Fruit fly (Drosophila melanogaster): ENCODE results near the gene Pgam5.

Gene Pgam5

dm6 chrX:1830396-1831218 lies 42.8 kb downstream of the Pgam5 start (continued):
- TF ChIP-seq esg (GFP tag; conservative IDR thresholded peaks at IDR 0.05) (peak; percentile 97), NfI (GFP tag; optimal IDR thresholded peaks at IDR 0.05) (peak; percentile 95), ERR (GFP tag; optimal IDR thresholded peaks at IDR 0.05) (peak; percentile 88), dmrt11E (tag; optimal IDR thresholded peaks at IDR 0.05) (peak; percentile 78), ems (GFP tag; optimal IDR thresholded peaks at IDR 0.05) (peak; percentile 94), Ptx1 (GFP tag; IDR thresholded peaks at IDR 0.05) (peak; percentile 97), Hsf (GFP tag; optimal IDR thresholded peaks at IDR 0.05) (peak; percentile 94), CG6175 (GFP tag; IDR thresholded peaks at IDR 0.05) (peak; percentile 94), fu2 (GFP tag; optimal IDR thresholded peaks at IDR 0.05) (peak; percentile 93), repo (GFP tag; optimal IDR thresholded peaks at IDR 0.05) (peak; percentile 90), CG10366 (GFP tag; IDR thresholded peaks at IDR 0.05) (peak; percentile 97), CG10979 (tag; optimal IDR thresholded peaks at IDR 0.05) (peak; percentile 92), Poxn (GFP tag; IDR thresholded peaks at IDR 0.05) (peak; percentile 88), CG8478 (optimal IDR thresholded peaks at IDR 0.05) (no peak), CG3726 (GFP tag; IDR thresholded peaks at IDR 0.05) (peak; percentile 95), ewg (GFP tag; optimal IDR thresholded peaks at IDR 0.05) (peak; percentile 92), prd (optimal IDR thresholded peaks at IDR 0.05) (no peak), prd (GFP tag; IDR thresholded peaks at IDR 0.05) (peak; percentile 97), CG8290 (GFP tag; optimal IDR thresholded peaks at IDR 0.05) (peak; percentile 81), CG8290 (tag; optimal IDR thresholded peaks at IDR 0.05) (peak in 1 of 2 experiments; percentile 99), stwl (tag; optimal IDR thresholded peaks at IDR 0.05) (peak; percentile 20), ci (GFP tag; IDR thresholded peaks at IDR 0.05) (peak; percentile 99), CG9817 (tag; optimal IDR thresholded peaks at IDR 0.05) (peak; percentile 95), CG15073 (GFP tag; optimal IDR thresholded peaks at IDR 0.05) (peak; percentile 65), row (GFP tag; IDR thresholded peaks at IDR 0.05) (peak; percentile 98), Gug (GFP tag; IDR thresholded peaks at IDR 0.05) (peak; percentile 94), CG11695 (GFP tag; IDR thresholded peaks at IDR 0.05) (peak; percentile 95), Hr51 (GFP tag; optimal IDR thresholded peaks at IDR 0.05) (peak; percentile 92 to 97), CG42726 (GFP tag; IDR thresholded peaks at IDR 0.05; ENCODE audit: partially characterized antibody) (no peak), trh (GFP tag; optimal IDR thresholded peaks at IDR 0.05) (peak; percentile 84), CG6854 (GFP tag; optimal IDR thresholded peaks at IDR 0.05) (peak; percentile 92), tgo (GFP tag; IDR thresholded peaks at IDR 0.05) (peak; percentile 97), bcd (GFP tag; optimal IDR thresholded peaks at IDR 0.05) (peak; percentile 94), Bdp1 (GFP tag; optimal IDR thresholded peaks at IDR 0.05) (peak; percentile 78), gcm (GFP tag; optimal IDR thresholded peaks at IDR 0.05) (peak; percentile 94), HLH4C (GFP tag; IDR thresholded peaks at IDR 0.05; ENCODE audit: partially characterized antibody) (peak; percentile 21; the same call in 1 of the 3 replicates), dan (GFP tag; IDR thresholded peaks at IDR 0.05) (peak; percentile 60; the same call in 1 of the 2 replicates), lilli (GFP tag; optimal IDR thresholded peaks at IDR 0.05) (peak; percentile 97), Atf6 (GFP tag; IDR thresholded peaks at IDR 0.05) (peak; percentile 94), CG17829 (tag; optimal IDR thresholded peaks at IDR 0.05) (peak; percentile 94), slp2 (GFP tag; optimal IDR thresholded peaks at IDR 0.05) (peak; percentile 86), br (optimal IDR thresholded peaks at IDR 0.05) (no peak), CG13624 (GFP tag; optimal IDR thresholded peaks at IDR 0.05) (peak; percentile 95), gt (GFP tag; IDR thresholded peaks at IDR 0.05) (peak; percentile 89), CG3407 (GFP tag; optimal IDR thresholded peaks at IDR 0.05) (peak; percentile 88), scrt (GFP tag; optimal IDR thresholded peaks at IDR 0.05) (peak; percentile 91), Kr (GFP tag; optimal IDR thresholded peaks at IDR 0.05) (no peak), da (GFP tag; optimal IDR thresholded peaks at IDR 0.05) (peak; percentile 76), CG13287 (GFP tag; IDR thresholded peaks at IDR 0.05; ENCODE audit: partially characterized antibody) (peak; percentile 12; the same call in 1 of the 2 replicates), pum (GFP tag; optimal IDR thresholded peaks at IDR 0.05) (peak; percentile 93)

Data from whole organism, embryonic.